Fruit fly (Drosophila melanogaster) whole organism, pupa: ENCODE results near the gene CG13801.

Experiments used
- CG10348 ChIP-seq: fragments of 200-800 bp; sonication (Bioruptor generic); IDR thresholded peaks from 2 replicates; pipeline ENCODE4 v1.3.6; 2022; ENCODE audit warnings: missing biosample characterization, missing genetic modification characterization
- CG13204 ChIP-seq: fragments of 200-800 bp; sonication (Bioruptor generic); optimal IDR thresholded peaks from 2 replicates; lab custom pipeline; 2018; ENCODE audit warnings: missing biosample characterization, mild to moderate bottlenecking, missing genetic modification characterization, moderate library complexity
- CG14655 ChIP-seq: fragments of 200-800 bp; sonication (Bioruptor generic); optimal IDR thresholded peaks from 3 replicates; lab custom pipeline; 2017; ENCODE audit warnings: mild to moderate bottlenecking, missing biosample characterization, missing genetic modification reagents, missing genetic modification characterization
- CG15710 ChIP-seq: fragments of 200-800 bp; sonication (Bioruptor generic); optimal IDR thresholded peaks from 2 replicates; lab custom pipeline; 2018; ENCODE audit warnings: missing biosample characterization, mild to moderate bottlenecking, missing genetic modification characterization, moderate library complexity
- CG17806 ChIP-seq: fragments of 200-800 bp; sonication (Bioruptor generic); optimal IDR thresholded peaks from 2 replicates; lab custom pipeline; 2018; ENCODE audit warnings: missing biosample characterization, mild to moderate bottlenecking, missing genetic modification characterization, moderate library complexity
- CG4496 ChIP-seq: fragments of 200-800 bp; sonication (Bioruptor generic); IDR thresholded peaks from 3 replicates; pipeline ENCODE4 v1.3.6; 2022; ENCODE audit warnings: missing biosample characterization, missing genetic modification characterization
- CG8301 ChIP-seq: fragments of 200-800 bp; sonication (Bioruptor generic); optimal IDR thresholded peaks from 2 replicates; lab custom pipeline; 2018; ENCODE audit warnings: missing biosample characterization, mild to moderate bottlenecking, missing genetic modification characterization
- CG9948 ChIP-seq: fragments of 200-800 bp; sonication (Bioruptor generic); optimal IDR thresholded peaks from 2 replicates; lab custom pipeline; 2018; ENCODE audit warnings: missing biosample characterization, mild to moderate bottlenecking, missing genetic modification characterization, moderate library complexity
- EcR ChIP-seq: fragments of 200-800 bp; sonication (Bioruptor generic); optimal IDR thresholded peaks from 3 replicates; lab custom pipeline; 2019; ENCODE audit warnings: missing biosample characterization, missing genetic modification characterization, mild to moderate bottlenecking, moderate library complexity, missing genetic modification reagents
- Ets98B ChIP-seq: fragments of 200-800 bp; sonication (Bioruptor generic); IDR thresholded peaks from 2 replicates; pipeline ENCODE4 v1.3.6; 2022; ENCODE audit warnings: missing biosample characterization, missing genetic modification characterization
- Pif1A ChIP-seq: fragments of 200-800 bp; sonication (Bioruptor generic); optimal IDR thresholded peaks from 3 replicates; lab custom pipeline; 2016; ENCODE audit warnings: missing biosample characterization, missing genetic modification characterization
- gl ChIP-seq: fragments of 200-800 bp; sonication (Bioruptor generic); optimal IDR thresholded peaks from 2 replicates; lab custom pipeline; 2018; ENCODE audit warnings: missing biosample characterization, mild to moderate bottlenecking, missing genetic modification characterization
- rn ChIP-seq: fragments of 200-800 bp; sonication (Bioruptor generic); IDR thresholded peaks from 2 replicates; pipeline ENCODE4 v1.3.6; 2022; ENCODE audit warnings: missing biosample characterization, missing genetic modification characterization

dm6 chr3L:2328804-2329203 lies 31.6 kb upstream of the CG13801 start:
- TF ChIP-seq EcR (GFP tag; lab: Kevin White, UChicago) (no peak), CG4496 (no peak), rn (GFP tag; lab: Robert Waterston, UW) (no peak), gl (tag; lab: Kevin White, UChicago) (no peak), Ets98B (no peak), CG17806 (tag; lab: Kevin White, UChicago) (no peak), Pif1A (GFP tag; lab: Kevin White, UChicago) (no peak), CG14655 (GFP tag; lab: Kevin White, UChicago) (no peak), CG13204 (no peak), CG9948 (tag; lab: Kevin White, UChicago) (no peak), CG15710 (tag; lab: Kevin White, UChicago) (no peak), CG8301 (tag; lab: Kevin White, UChicago) (no peak), CG10348 (GFP tag; lab: Robert Waterston, UW) (no peak)
